Worm (Caenorhabditis elegans) whole organism, late embryonic: ENCODE data around the gene frm-2.

ENCODE experiments used
- ceh-30 ChIP-seq: fragments of 150-350 bp; optimal IDR thresholded peaks from 2 replicates; lab custom pipeline; 2014; ENCODE audit warnings: missing biosample characterization, missing genetic modification characterization
- ets-4 ChIP-seq: sonication (generic microtip); optimal IDR thresholded peaks from 2 replicates; lab custom pipeline; 2016; ENCODE audit warnings: missing genetic modification characterization, missing compliant biosample characterization

ce11 chrIII:5961560-5961959 lies 20.4 kb downstream of the frm-2 start:
- TF ChIP-seq ceh-30 (tag; lab: Kevin White, UChicago) (no peak), ets-4 (tag; lab: Kevin White, UChicago) (no peak)
